Fruit fly (Drosophila melanogaster): Measurements from ENCODE around the gene CG9536.

The CG9536 gene

DNA sequence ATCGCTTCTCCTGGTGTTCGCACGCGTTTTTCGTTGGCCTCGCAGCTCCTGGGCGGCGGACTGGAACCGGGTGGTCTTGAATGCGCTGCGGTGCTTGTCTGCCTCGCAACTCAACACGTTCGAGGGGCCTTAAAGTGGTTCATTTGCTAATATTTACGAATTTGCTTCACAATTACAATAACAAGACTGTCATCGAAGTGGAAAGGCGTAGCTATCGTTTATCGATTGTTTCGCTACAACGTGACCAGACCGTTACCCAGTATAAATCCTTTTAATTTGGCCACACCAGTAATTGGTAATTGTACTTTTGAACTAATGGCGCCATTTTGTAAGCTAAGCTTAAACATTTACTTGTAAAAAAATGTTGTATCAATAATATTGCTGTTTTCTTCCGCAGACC is at the start of gene CG9536:
TSS of gene CG9536 (minus strand) at position 223 of the 400 bp plus-strand sequence.
- TF ChIP-seq sage (GFP tag; optimal IDR thresholded peaks at IDR 0.05), result peak; percentile 18
- no peak for TF ChIP-seq Rel (GFP tag; optimal IDR thresholded peaks at IDR 0.05)
- TF ChIP-seq Rel (tag; optimal IDR thresholded peaks at IDR 0.05), result peak; percentile 11
- no peak for TF ChIP-seq tai (GFP tag; optimal IDR thresholded peaks at IDR 0.05)

DNA sequence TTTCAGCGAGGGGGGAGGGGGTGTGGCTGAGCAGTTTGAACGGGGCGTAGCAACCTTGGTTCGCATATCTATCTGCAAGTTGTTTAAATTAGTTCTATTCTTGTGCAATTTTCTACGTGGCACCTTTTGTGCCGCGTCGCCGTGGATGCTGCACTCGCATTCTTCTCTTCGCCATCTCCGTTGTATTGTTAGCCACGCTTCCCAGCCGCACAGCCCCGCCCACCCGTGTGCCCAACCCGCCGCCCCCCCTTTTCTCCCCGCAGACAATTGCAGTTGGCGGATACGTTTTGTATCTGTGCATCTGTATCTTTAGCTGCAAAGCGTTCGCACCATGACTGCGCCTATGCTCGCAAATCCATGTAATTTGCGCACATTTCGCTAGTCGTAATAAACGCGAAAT is 37.2 kb upstream of the CG9536 start:
- TF ChIP-seq GATAd (GFP tag; optimal IDR thresholded peaks at IDR 0.05), result no peak
- TF ChIP-seq brk (GFP tag; optimal IDR thresholded peaks at IDR 0.05), result no peak
- no peak for TF ChIP-seq Rel (GFP tag; optimal IDR thresholded peaks at IDR 0.05)
- TF ChIP-seq Rel (tag; optimal IDR thresholded peaks at IDR 0.05), result no peak
- TF ChIP-seq lola (GFP tag; optimal IDR thresholded peaks at IDR 0.05), result no peak
- no peak for TF ChIP-seq dl (GFP tag; optimal IDR thresholded peaks at IDR 0.05; ENCODE audit: insufficient read depth in 1 of 2, partially characterized antibody in 2 of 2)
- TF ChIP-seq tai (GFP tag; optimal IDR thresholded peaks at IDR 0.05), result no peak
- TF ChIP-seq N (GFP tag; optimal IDR thresholded peaks at IDR 0.05), result no peak
- TF ChIP-seq pan (optimal IDR thresholded peaks at IDR 0.05), result no peak
- no peak for TF ChIP-seq CG9705 (GFP tag; optimal IDR thresholded peaks at IDR 0.05)
- TF ChIP-seq usp (GFP tag; optimal IDR thresholded peaks at IDR 0.05), result no peak
- no peak for TF ChIP-seq Hnf4 (GFP tag; optimal IDR thresholded peaks at IDR 0.05)
- no peak for TF ChIP-seq h (GFP tag; optimal IDR thresholded peaks at IDR 0.05)
- TF ChIP-seq Hr83 (GFP tag; optimal IDR thresholded peaks at IDR 0.05; ENCODE audit: poor library complexity, severe bottlenecking), result no peak
- no peak for TF ChIP-seq dsf (GFP tag; optimal IDR thresholded peaks at IDR 0.05; ENCODE audit: borderline replicate concordance)
- no peak for TF ChIP-seq Sp1 (GFP tag; optimal IDR thresholded peaks at IDR 0.05)
- TF ChIP-seq Mio (GFP tag; optimal IDR thresholded peaks at IDR 0.05), result no peak
- no peak for TF ChIP-seq Dif (GFP tag; optimal IDR thresholded peaks at IDR 0.05; ENCODE audit: partially characterized antibody)
- no peak for TF ChIP-seq OdsH (GFP tag; optimal IDR thresholded peaks at IDR 0.05)

DNA sequence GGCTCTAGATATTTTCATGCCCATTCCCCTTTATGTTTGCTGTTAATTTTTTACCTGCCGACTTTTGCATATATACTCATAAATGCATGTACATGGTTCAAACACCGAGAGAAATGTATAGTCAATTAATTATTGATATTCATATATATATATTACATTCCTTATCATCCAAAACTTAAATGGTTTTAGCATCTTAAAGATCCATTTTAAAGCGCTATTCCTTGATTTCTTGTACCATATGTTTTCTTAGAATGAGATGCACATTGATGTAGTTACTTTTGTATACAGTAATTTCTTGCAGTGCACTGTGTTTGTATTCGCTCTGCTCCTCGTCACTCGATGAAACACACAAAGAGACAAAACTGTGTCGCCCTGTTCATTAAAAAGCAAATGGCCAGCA is 31.9 kb upstream of the CG9536 start:
- TF ChIP-seq fru (GFP tag; optimal IDR thresholded peaks at IDR 0.05) (peak; percentile 9), Hr83 (GFP tag; optimal IDR thresholded peaks at IDR 0.05; ENCODE audit: poor library complexity, severe bottlenecking) (no peak)

DNA sequence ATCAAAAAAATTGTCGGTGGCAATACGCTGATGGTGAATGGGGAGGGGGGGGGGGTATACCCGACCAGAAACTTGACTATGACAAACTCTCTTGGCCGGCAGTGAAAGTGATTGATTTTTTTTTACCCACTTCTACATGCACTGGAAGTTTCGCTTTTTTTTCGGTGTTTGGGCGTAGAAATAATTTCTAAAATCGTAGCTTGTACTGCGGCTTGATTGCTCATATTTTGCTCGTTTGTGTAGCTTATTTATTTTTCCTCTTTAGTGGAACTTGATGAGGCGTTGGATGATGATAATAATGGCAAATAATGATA is 26.9 kb upstream of the CG9536 start:
- TF ChIP-seq Dfd (GFP tag; optimal IDR thresholded peaks at IDR 0.05), result peak; percentile 54
- TF ChIP-seq foxo (GFP tag; optimal IDR thresholded peaks at IDR 0.05), result no peak

DNA sequence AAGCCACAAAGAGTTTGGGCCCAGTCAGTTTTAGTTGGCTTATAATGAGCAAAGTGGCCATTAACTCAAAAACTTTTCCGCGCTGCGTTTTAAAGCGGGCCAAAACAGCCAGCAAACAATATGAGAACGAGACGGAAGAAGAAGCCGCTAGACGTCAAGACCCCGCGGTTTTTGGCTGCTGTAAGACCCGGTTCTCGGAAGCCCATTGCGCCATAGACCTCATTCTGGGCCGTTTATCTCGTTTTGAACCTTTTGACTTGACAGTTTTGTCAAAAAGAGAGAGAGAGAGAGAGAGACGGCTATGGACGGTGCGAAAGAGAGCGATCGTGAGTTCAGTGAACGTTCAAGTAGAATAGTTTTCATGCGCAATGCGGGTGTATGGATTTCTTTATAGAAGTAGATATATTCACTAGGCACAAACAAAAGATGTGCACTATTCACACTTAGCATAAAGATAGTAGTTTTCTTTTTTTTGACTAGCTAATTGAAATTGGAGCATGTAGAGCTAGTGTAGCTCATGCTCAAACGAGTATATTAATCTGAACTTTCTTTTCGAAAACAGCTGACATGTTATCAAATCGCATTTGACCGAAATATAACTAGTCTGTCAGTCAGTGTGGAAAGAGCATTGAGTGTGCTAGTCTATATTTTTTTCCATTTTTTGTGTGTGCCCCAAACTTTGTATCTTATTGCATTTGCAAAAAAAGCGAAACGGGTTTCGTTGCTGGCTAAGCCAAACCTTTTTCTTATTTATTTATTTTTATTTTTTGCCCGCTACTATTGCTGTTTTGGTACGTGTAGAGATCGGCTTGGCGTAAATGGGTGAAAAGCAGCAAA is 26.3 kb upstream of the CG9536 start:
- TF ChIP-seq OdsH (GFP tag; optimal IDR thresholded peaks at IDR 0.05), result no peak
- TF ChIP-seq sv (GFP tag; optimal IDR thresholded peaks at IDR 0.05), result no peak
- TF ChIP-seq Mio (GFP tag; optimal IDR thresholded peaks at IDR 0.05), result no peak
- TF ChIP-seq ey (GFP tag; optimal IDR thresholded peaks at IDR 0.05), result no peak
- TF ChIP-seq Dif (GFP tag; optimal IDR thresholded peaks at IDR 0.05; ENCODE audit: partially characterized antibody), result no peak
- no peak for TF ChIP-seq foxo (GFP tag; optimal IDR thresholded peaks at IDR 0.05)
- TF ChIP-seq Rel (GFP tag; optimal IDR thresholded peaks at IDR 0.05), result no peak
- TF ChIP-seq Rel (tag; optimal IDR thresholded peaks at IDR 0.05), result no peak

DNA sequence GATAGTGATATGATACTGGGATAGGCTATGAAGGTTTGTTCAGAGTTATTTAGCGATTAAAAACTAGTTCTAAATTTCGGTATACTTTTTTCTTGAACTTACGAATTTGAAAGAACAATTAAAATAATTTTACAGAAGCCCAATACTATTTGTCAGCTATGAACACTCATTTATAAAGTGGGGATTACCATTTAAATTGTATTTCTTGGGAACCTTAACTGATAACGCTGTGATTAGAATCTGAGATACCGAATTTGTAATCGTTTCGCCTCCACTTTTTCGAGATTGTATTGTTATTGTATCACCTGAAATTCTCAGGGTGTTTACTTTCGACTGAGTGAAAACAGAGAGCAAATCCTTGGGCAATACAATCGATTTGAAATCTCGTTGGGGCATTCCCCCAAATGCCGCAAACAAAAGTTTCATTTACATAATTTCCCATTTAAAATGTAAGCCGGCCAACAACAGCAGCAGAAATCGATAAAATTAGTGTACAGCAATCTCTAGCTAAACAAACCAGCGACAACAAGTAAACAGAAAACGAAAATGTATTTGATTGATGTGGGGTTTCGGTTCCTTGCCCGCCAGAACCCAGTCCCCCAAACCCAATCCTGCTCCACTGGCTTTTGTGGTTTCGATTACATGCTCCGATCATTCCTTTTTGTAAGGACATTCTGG is 24.0 kb upstream of the CG9536 start:
- TF ChIP-seq jim (GFP tag; optimal IDR thresholded peaks at IDR 0.05) (no peak), Rel (GFP tag; optimal IDR thresholded peaks at IDR 0.05) (no peak), Rel (tag; optimal IDR thresholded peaks at IDR 0.05) (peak; percentile 94)

DNA sequence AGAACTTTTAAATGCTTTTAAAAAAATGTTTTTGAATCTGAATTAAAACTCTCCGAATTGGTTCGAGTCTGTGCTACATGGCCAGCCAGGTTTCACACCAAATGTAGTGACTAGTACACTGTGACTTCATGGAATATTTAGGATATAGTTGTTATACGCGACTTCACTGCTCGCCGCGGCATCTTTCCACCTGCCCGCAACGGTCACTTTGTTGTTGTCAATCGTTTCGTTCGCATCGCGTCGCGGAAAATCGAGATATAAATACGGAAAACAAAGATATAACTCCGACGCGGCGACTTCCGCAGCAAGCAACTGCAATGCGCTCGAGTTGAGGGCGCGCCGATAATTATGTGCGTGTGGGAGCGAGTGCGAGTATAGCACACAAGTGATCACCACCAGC is 21.7 kb upstream of the CG9536 start, which contains the start of gene CG31637:
TSS of gene CG31637 (plus strand) at position 200 of the 400 bp plus-strand sequence.
- TF ChIP-seq Abd-B (GFP tag; optimal IDR thresholded peaks at IDR 0.05) (no peak), Rel (GFP tag; optimal IDR thresholded peaks at IDR 0.05) (no peak), Rel (tag; optimal IDR thresholded peaks at IDR 0.05) (peak; percentile 58), Myc (optimal IDR thresholded peaks at IDR 0.05) (peak; percentile 14)
